Fruit fly (Drosophila melanogaster) whole organism, embryonic: ENCODE results near the gene ssp3.
A peak's percentile ranks its signal among the peaks of the same experiment; 100 is the strongest.

Source experiments
- B-H1 ChIP-seq: fragments of 200-800 bp; sonication (Bioruptor generic); IDR thresholded peaks from 3 replicates; pipeline ENCODE4 v1.3.6; 2022; ENCODE audit warnings: missing biosample characterization, missing genetic modification characterization
- B-H2 ChIP-seq: fragments of 200-800 bp; sonication (Bioruptor generic); optimal IDR thresholded peaks from 2 replicates; lab custom pipeline; 2018; ENCODE audit warnings: missing biosample characterization, mild to moderate bottlenecking, missing genetic modification characterization
- BtbVII ChIP-seq: fragments of 200-800 bp; sonication (Bioruptor generic); optimal IDR thresholded peaks from 3 replicates; lab custom pipeline; 2017; ENCODE audit warnings: missing biosample characterization, mild to moderate bottlenecking, missing genetic modification characterization
- CG10462 ChIP-seq: fragments of 200-800 bp; sonication (Bioruptor generic); optimal IDR thresholded peaks from 2 replicates; lab custom pipeline; 2016; ENCODE audit warnings: missing biosample characterization, missing genetic modification characterization
- CG10565 ChIP-seq: fragments of 200-800 bp; sonication (Bioruptor generic); optimal IDR thresholded peaks from 3 replicates; lab custom pipeline; 2016; ENCODE audit warnings: missing biosample characterization, mild to moderate bottlenecking, missing genetic modification characterization
- CG11247 ChIP-seq: fragments of 200-800 bp; sonication (Bioruptor generic); IDR thresholded peaks from 2 replicates; pipeline ENCODE4 v1.3.6; 2022; ENCODE audit warnings: missing biosample characterization, missing genetic modification characterization
- CG13624 ChIP-seq: fragments of 200-800 bp; sonication (Bioruptor generic); optimal IDR thresholded peaks from 2 replicates; lab custom pipeline; 2016; ENCODE audit warnings: missing biosample characterization, missing genetic modification characterization
- CG13894 ChIP-seq: fragments of 200-800 bp; sonication (Bioruptor generic); optimal IDR thresholded peaks from 3 replicates; lab custom pipeline; 2018; ENCODE audit warnings: missing biosample characterization, mild to moderate bottlenecking, missing genetic modification characterization, moderate library complexity
- CG14667 ChIP-seq: fragments of 200-800 bp; sonication (Bioruptor generic); IDR thresholded peaks from 2 replicates; pipeline ENCODE4 v1.3.6; 2022; ENCODE audit warnings: missing biosample characterization, missing genetic modification characterization
- CG1602 ChIP-seq: fragments of 200-800 bp; sonication (Bioruptor generic); optimal IDR thresholded peaks from 3 replicates; lab custom pipeline; 2016; ENCODE audit warnings: missing biosample characterization, missing genetic modification characterization
- CG1603 ChIP-seq: fragments of 200-800 bp; sonication (Bioruptor generic); optimal IDR thresholded peaks from 2 replicates; lab custom pipeline; 2019; ENCODE audit warnings: missing biosample characterization, mild to moderate bottlenecking, missing genetic modification characterization, moderate library complexity
- CG2120 ChIP-seq: fragments of 200-800 bp; sonication (Bioruptor generic); optimal IDR thresholded peaks from 3 replicates; lab custom pipeline; 2016; ENCODE audit warnings: missing biosample characterization, missing genetic modification characterization
- CG30020 ChIP-seq: fragments of 200-800 bp; optimal IDR thresholded peaks from 2 replicates; lab custom pipeline; 2019; ENCODE audit warnings: missing biosample characterization, mild to moderate bottlenecking, missing genetic modification characterization, moderate library complexity
- CG32767 ChIP-seq: fragments of 200-800 bp; sonication (Bioruptor generic); IDR thresholded peaks from 2 replicates; pipeline ENCODE4 v1.3.6; 2022; ENCODE audit warnings: missing biosample characterization, missing genetic modification characterization
- CG3847 ChIP-seq: fragments of 200-800 bp; sonication (Bioruptor generic); IDR thresholded peaks from 2 replicates; pipeline ENCODE4 v1.3.6; 2022; ENCODE audit warnings: missing biosample characterization, missing genetic modification characterization
- CG6854 ChIP-seq: fragments of 200-800 bp; sonication (Bioruptor generic); optimal IDR thresholded peaks from 3 replicates; lab custom pipeline; 2017; ENCODE audit warnings: missing biosample characterization, mild to moderate bottlenecking, missing genetic modification characterization
- CG7372 ChIP-seq: fragments of 200-800 bp; sonication (Bioruptor generic); IDR thresholded peaks from 2 replicates; pipeline ENCODE4 v1.3.6; 2022; ENCODE audit warnings: missing biosample characterization, missing genetic modification characterization
- CG8089 ChIP-seq: fragments of 200-800 bp; sonication (Bioruptor generic); optimal IDR thresholded peaks from 3 replicates; lab custom pipeline; 2016; ENCODE audit warnings: missing biosample characterization, missing genetic modification characterization
- CG8359 ChIP-seq: fragments of 200-800 bp; sonication (Bioruptor generic); optimal IDR thresholded peaks from 2 replicates; lab custom pipeline; 2017; ENCODE audit warnings: missing biosample characterization, mild to moderate bottlenecking, missing genetic modification characterization, borderline replicate concordance
- CTCF ChIP-seq: fragments of 200-800 bp; sonication (Bioruptor generic); optimal IDR thresholded peaks from 2 replicates; lab custom pipeline; 2017; ENCODE audit warnings: missing biosample characterization, mild to moderate bottlenecking, missing genetic modification characterization, moderate library complexity
- Chrac-16 ChIP-seq: fragments of 200-800 bp; sonication (Bioruptor generic); optimal IDR thresholded peaks from 3 replicates; lab custom pipeline; 2016; ENCODE audit warnings: missing biosample characterization, missing genetic modification characterization
- CoRest ChIP-seq: fragments of 200-800 bp; sonication (Bioruptor generic); optimal IDR thresholded peaks from 3 replicates; lab custom pipeline; 2018; ENCODE audit warnings: missing biosample characterization, mild to moderate bottlenecking, missing genetic modification characterization, moderate library complexity
- CrebB ChIP-seq: fragments of 200-800 bp; sonication (Bioruptor generic); optimal IDR thresholded peaks from 3 replicates; lab custom pipeline; 2018; ENCODE audit warnings: missing biosample characterization, mild to moderate bottlenecking, missing genetic modification characterization
- Deaf1 ChIP-seq: fragments of 200-800 bp; optimal IDR thresholded peaks from 3 replicates; lab custom pipeline; 2019; ENCODE audit warnings: missing biosample characterization, mild to moderate bottlenecking, missing genetic modification characterization, moderate library complexity
- Dfd ChIP-seq, 2 experiments: fragments of >200 bp; optimal IDR thresholded peaks; 2 replicates each; lab custom pipeline; 2017; ENCODE audit warnings: missing biosample characterization in 2 of 2, missing genetic modification characterization in 2 of 2
- Dip2 ChIP-seq: fragments of 200-800 bp; sonication (Bioruptor generic); IDR thresholded peaks from 2 replicates; pipeline ENCODE4 v1.3.6; 2022; ENCODE audit warnings: missing biosample characterization, missing genetic modification characterization
- Ets65A ChIP-seq: fragments of 200-800 bp; sonication (Bioruptor generic); peaks from one replicate; lab custom pipeline; 2016; ENCODE audit warnings: missing biosample characterization, missing genetic modification characterization
- Gug ChIP-seq: fragments of 200-800 bp; sonication (Bioruptor generic); IDR thresholded peaks from 4 replicates; pipeline ENCODE4 v1.3.6; 2022; ENCODE audit warnings: missing biosample characterization, missing genetic modification characterization
- HLH3B ChIP-seq: fragments of 200-800 bp; sonication (Bioruptor generic); IDR thresholded peaks from 2 replicates; pipeline ENCODE4 v1.3.6; 2022; ENCODE audit warnings: missing biosample characterization, missing genetic modification characterization
- Hey ChIP-seq: fragments of 200-800 bp; sonication (Bioruptor generic); optimal IDR thresholded peaks from 3 replicates; lab custom pipeline; 2018; ENCODE audit warnings: missing biosample characterization, mild to moderate bottlenecking, missing genetic modification characterization
- Mes4 ChIP-seq: fragments of 200-800 bp; sonication (Bioruptor generic); optimal IDR thresholded peaks from 2 replicates; lab custom pipeline; 2016; ENCODE audit warnings: missing biosample characterization, missing genetic modification characterization
- NC2α ChIP-seq: fragments of 200-800 bp; sonication (Bioruptor generic); optimal IDR thresholded peaks from 2 replicates; lab custom pipeline; 2016; ENCODE audit warnings: missing biosample characterization, missing genetic modification characterization
- Oli ChIP-seq: fragments of 200-800 bp; sonication (Bioruptor generic); optimal IDR thresholded peaks from 2 replicates; lab custom pipeline; 2018; ENCODE audit warnings: missing biosample characterization, mild to moderate bottlenecking, missing genetic modification characterization, moderate library complexity
- Rfx ChIP-seq: fragments of 200-800 bp; sonication (Bioruptor generic); IDR thresholded peaks from 2 replicates; pipeline ENCODE4 v1.3.6; 2022; ENCODE audit warnings: missing biosample characterization, missing genetic modification characterization
- Side ChIP-seq: fragments of 200-800 bp; sonication (Bioruptor generic); optimal IDR thresholded peaks from 2 replicates; lab custom pipeline; 2016; ENCODE audit warnings: missing biosample characterization, missing genetic modification characterization
- Sin3A ChIP-seq: fragments of >200 bp; optimal IDR thresholded peaks from 2 replicates; lab custom pipeline; 2018
- TFAM ChIP-seq: fragments of 200-800 bp; sonication (Bioruptor generic); optimal IDR thresholded peaks from 2 replicates; lab custom pipeline; 2017; ENCODE audit warnings: missing biosample characterization, missing genetic modification characterization, inconsistent platforms
- cad ChIP-seq: fragments of >200 bp; optimal IDR thresholded peaks from 2 replicates; lab custom pipeline; 2017; ENCODE audit warnings: missing biosample characterization, missing genetic modification characterization
- gem ChIP-seq: fragments of 200-800 bp; sonication (Bioruptor generic); optimal IDR thresholded peaks from 2 replicates; lab custom pipeline; 2019; ENCODE audit warnings: missing biosample characterization, mild to moderate bottlenecking, missing genetic modification characterization, moderate library complexity
- grau ChIP-seq: fragments of 200-800 bp; optimal IDR thresholded peaks from 3 replicates; lab custom pipeline; 2019; ENCODE audit warnings: missing biosample characterization, mild to moderate bottlenecking, missing genetic modification characterization, moderate library complexity
- gt ChIP-seq: fragments of 200-800 bp; sonication (Bioruptor generic); IDR thresholded peaks from 2 replicates; pipeline ENCODE4 v1.3.6; 2022; ENCODE audit warnings: missing biosample characterization, missing genetic modification characterization
- ham ChIP-seq: fragments of 200-800 bp; sonication (Bioruptor generic); IDR thresholded peaks from 2 replicates; pipeline ENCODE4 v1.3.6; 2022; ENCODE audit warnings: missing biosample characterization, missing genetic modification characterization
- kay ChIP-seq: fragments of 200-800 bp; sonication (Bioruptor generic); optimal IDR thresholded peaks from 2 replicates; lab custom pipeline; 2016; ENCODE audit warnings: missing biosample characterization, missing genetic modification characterization
- klu ChIP-seq: fragments of 200-800 bp; sonication (Bioruptor generic); IDR thresholded peaks from 2 replicates; pipeline ENCODE4 v1.3.6; 2022; ENCODE audit warnings: missing biosample characterization, missing genetic modification characterization
- nau ChIP-seq: fragments of 200-800 bp; sonication (Bioruptor generic); optimal IDR thresholded peaks from 3 replicates; lab custom pipeline; 2017; ENCODE audit warnings: missing biosample characterization, mild to moderate bottlenecking, missing genetic modification characterization, missing genetic modification reagents
- pfk ChIP-seq: fragments of 200-800 bp; sonication (Bioruptor generic); optimal IDR thresholded peaks from 2 replicates; lab custom pipeline; 2018; ENCODE audit warnings: missing biosample characterization, mild to moderate bottlenecking, missing genetic modification characterization, moderate library complexity
- prd ChIP-seq, 3 experiments: fragments of >200 bp in 2 of 3; fragments of 200-800 bp in 1 of 3; sonication (Bioruptor generic) in 1 of 3; optimal IDR thresholded peaks in 2 of 3; IDR thresholded peaks in 1 of 3; 2 replicates in 2 of 3; 3 replicates in 1 of 3; pipeline versions ENCODE4 v1.3.6 to Lab custom; 2017 to 2022; ENCODE audit warnings: missing biosample characterization in 1 of 3, missing genetic modification characterization in 1 of 3
- ranshi ChIP-seq: fragments of 200-800 bp; sonication (Bioruptor generic); IDR thresholded peaks from 2 replicates; pipeline ENCODE4 v1.3.6; 2022; ENCODE audit warnings: missing biosample characterization, missing genetic modification characterization
- run ChIP-seq: fragments of 200-800 bp; sonication (Bioruptor generic); optimal IDR thresholded peaks from 3 replicates; lab custom pipeline; 2018; ENCODE audit warnings: missing biosample characterization, mild to moderate bottlenecking, missing genetic modification characterization
- tin ChIP-seq: fragments of 200-800 bp; sonication (Bioruptor generic); optimal IDR thresholded peaks from 3 replicates; lab custom pipeline; 2016; ENCODE audit warnings: missing biosample characterization, missing genetic modification characterization
- vnd ChIP-seq: fragments of 200-800 bp; sonication (Bioruptor generic); IDR thresholded peaks from 3 replicates; pipeline ENCODE4 v1.3.6; 2022; ENCODE audit warnings: missing biosample characterization, missing genetic modification characterization; ENCODE audit not compliant: partially characterized antibody
- wdn ChIP-seq: fragments of 200-800 bp; sonication (Bioruptor generic); IDR thresholded peaks from 2 replicates; pipeline ENCODE4 v1.3.6; 2022; ENCODE audit warnings: missing biosample characterization, missing genetic modification characterization
- z ChIP-seq: fragments of 200-800 bp; sonication (Bioruptor generic); IDR thresholded peaks from 3 replicates; pipeline ENCODE4 v1.3.6; 2022; ENCODE audit warnings: missing biosample characterization, missing genetic modification characterization

ssp3 gene

DNA sequence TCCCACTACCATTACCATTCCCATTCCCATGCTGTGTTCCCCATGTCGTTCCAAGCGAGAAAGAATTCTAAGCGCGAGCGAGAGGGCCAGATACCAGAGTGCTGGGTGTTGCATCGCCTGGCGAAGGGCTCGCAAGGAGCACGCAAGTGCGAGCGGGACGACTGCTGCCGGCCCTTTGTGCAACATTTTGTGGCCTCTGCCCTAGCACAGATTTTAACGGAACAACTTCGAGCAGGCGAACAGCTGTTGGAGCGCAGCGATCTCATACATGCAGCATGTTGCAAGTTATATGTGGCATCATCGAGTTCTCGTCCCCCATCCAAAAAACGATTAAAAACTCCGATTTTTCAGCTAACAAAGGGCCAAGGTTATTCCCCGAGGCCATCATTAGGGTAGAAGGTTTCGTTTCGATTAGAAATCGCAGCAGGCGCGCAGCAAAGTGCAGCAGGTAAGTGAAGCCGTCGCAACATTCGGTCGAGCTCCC lies 3.8 kb upstream of the ssp3 start (continued):
- TF ChIP-seq CG8359 (GFP tag; lab: Kevin White, UChicago) (no peak), CG7372 (no peak), CrebB (no peak), CG30020 (no peak), CG1602 (GFP tag; lab: Kevin White, UChicago) (no peak), CG6854 (GFP tag; lab: Kevin White, UChicago) (no peak), CoRest (tag; lab: Kevin White, UChicago) (no peak), CG1603 (tag; lab: Kevin White, UChicago) (no peak), Oli (tag; lab: Kevin White, UChicago) (no peak), Chrac-16 (GFP tag; lab: Kevin White, UChicago) (no peak), wdn (no peak), CG11247 (GFP tag; lab: Robert Waterston, UW) (no peak), B-H2 (GFP tag; lab: Kevin White, UChicago) (no peak), prd (optimal IDR thresholded peaks at IDR 0.05; lab: Kevin White, UChicago) (no peak), prd (GFP tag; IDR thresholded peaks at IDR 0.05; lab: Robert Waterston, UW) (no peak), TFAM (GFP tag; lab: Kevin White, UChicago) (no peak), nau (GFP tag; lab: Kevin White, UChicago) (no peak), gem (tag; lab: Kevin White, UChicago) (no peak), BtbVII (no peak), tin (no peak), ham (GFP tag; lab: Robert Waterston, UW) (no peak), CG14667 (GFP tag; lab: Robert Waterston, UW) (no peak), Ets65A (GFP tag; lab: Kevin White, UChicago) (no peak), CG13894 (no peak), z (GFP tag; lab: Robert Waterston, UW) (peak; percentile 71; the same call in 1 of the 3 replicates), Rfx (GFP tag; lab: Robert Waterston, UW) (no peak), NC2α (no peak), HLH3B (no peak), CG32767 (GFP tag; lab: Robert Waterston, UW) (no peak), CG10462 (GFP tag; lab: Kevin White, UChicago) (no peak), Gug (no peak), CG10565 (no peak), Hey (no peak), grau (tag; lab: Kevin White, UChicago) (no peak), CG13624 (GFP tag; lab: Kevin White, UChicago) (no peak), gt (no peak), CG8089 (GFP tag; lab: Kevin White, UChicago) (no peak), Side (no peak), vnd (no peak; the same call in 2 of the 3 replicates), klu (GFP tag; lab: Robert Waterston, UW) (no peak), run (tag; lab: Kevin White, UChicago) (no peak), kay (GFP tag; lab: Kevin White, UChicago) (no peak), CG2120 (GFP tag; lab: Kevin White, UChicago) (no peak), ranshi (GFP tag; lab: Robert Waterston, UW) (no peak), Deaf1 (tag; lab: Kevin White, UChicago) (peak; percentile 33), CTCF (GFP tag; lab: Kevin White, UChicago) (no peak), cad (GFP tag; lab: Kevin White, UChicago) (no peak), B-H1 (GFP tag; lab: Robert Waterston, UW) (no peak), CG3847 (no peak), Sin3A (no peak), Mes4 (GFP tag; lab: Kevin White, UChicago) (no peak), pfk (GFP tag; lab: Kevin White, UChicago) (peak; percentile 95), Dip2 (GFP tag; lab: Robert Waterston, UW) (no peak), Dfd (GFP tag; optimal IDR thresholded peaks at IDR 0.05; lab: Kevin White, UChicago) (no peak)
